Fruit fly (Drosophila melanogaster): Measurements from ENCODE around the gene Flo2.
A peak's percentile ranks its signal among the peaks of the same experiment; 100 is the strongest.

The Flo2 gene

dm6 chrX:14839047-14839446 is at the start of gene Flo2, which contains the start of gene CG32590:
Gene Flo2 (plus strand): TSS chrX:14839376.
Gene CG32590 (minus strand): TSS chrX:14839106.
- TF ChIP-seq toe (GFP tag; optimal IDR thresholded peaks at IDR 0.05) (peak; percentile 78), CG7101 (tag; optimal IDR thresholded peaks at IDR 0.05) (peak; percentile 78), pad (GFP tag; optimal IDR thresholded peaks at IDR 0.05) (peak; percentile 67), CG33017 (tag; optimal IDR thresholded peaks at IDR 0.05) (peak; percentile 42), Clk (GFP tag; optimal IDR thresholded peaks at IDR 0.05) (peak; percentile 48), Crg-1 (GFP tag; optimal IDR thresholded peaks at IDR 0.05) (peak; percentile 52), CG14711 (tag; optimal IDR thresholded peaks at IDR 0.05) (peak; percentile 82), CG5204 (GFP tag; optimal IDR thresholded peaks at IDR 0.05) (no peak), cnc (optimal IDR thresholded peaks at IDR 0.05) (no peak), CG12768 (GFP tag; optimal IDR thresholded peaks at IDR 0.05) (peak; percentile 26), CG1620 (GFP tag; optimal IDR thresholded peaks at IDR 0.05) (peak; percentile 91), cic (GFP tag; optimal IDR thresholded peaks at IDR 0.05) (no peak), bab1 (GFP tag; optimal IDR thresholded peaks at IDR 0.05) (peak; percentile 87), CG7045 (GFP tag; optimal IDR thresholded peaks at IDR 0.05) (no peak), kay (GFP tag; ENCODE audit: borderline replicate concordance) (peak; percentile 71), Mnt (GFP tag; optimal IDR thresholded peaks at IDR 0.05) (peak; percentile 81), CG11617 (GFP tag; optimal IDR thresholded peaks at IDR 0.05) (peak; percentile 44), ovo (GFP tag; optimal IDR thresholded peaks at IDR 0.05) (peak; percentile 72), tj (GFP tag; optimal IDR thresholded peaks at IDR 0.05) (peak; percentile 64), Hr96 (GFP tag; optimal IDR thresholded peaks at IDR 0.05) (no peak)

- TF ChIP-seq pad (GFP tag; optimal IDR thresholded peaks at IDR 0.05) (no peak), CG14711 (tag; optimal IDR thresholded peaks at IDR 0.05) (no peak), toe (GFP tag; optimal IDR thresholded peaks at IDR 0.05) (no peak), tj (GFP tag; optimal IDR thresholded peaks at IDR 0.05) (no peak), cnc (optimal IDR thresholded peaks at IDR 0.05) (no peak), Clk (GFP tag; optimal IDR thresholded peaks at IDR 0.05) (no peak), CG11617 (GFP tag; optimal IDR thresholded peaks at IDR 0.05) (no peak), cic (GFP tag; optimal IDR thresholded peaks at IDR 0.05) (no peak), Crg-1 (GFP tag; optimal IDR thresholded peaks at IDR 0.05) (no peak), CG7101 (tag; optimal IDR thresholded peaks at IDR 0.05) (no peak), Hr96 (GFP tag; optimal IDR thresholded peaks at IDR 0.05) (no peak)
Measured at dm6 chrX:14802611-14803110, 36.5 kb upstream of the Flo2 start.

dm6 chrX:14805646-14806045 is 33.5 kb upstream of the Flo2 start:
- TF ChIP-seq CG7045 (GFP tag; optimal IDR thresholded peaks at IDR 0.05) (peak; percentile 47), toe (GFP tag; optimal IDR thresholded peaks at IDR 0.05) (peak; percentile 15), cic (GFP tag; optimal IDR thresholded peaks at IDR 0.05) (peak; percentile 60), bab1 (GFP tag; optimal IDR thresholded peaks at IDR 0.05) (no peak), CG33017 (tag; optimal IDR thresholded peaks at IDR 0.05) (no peak), pad (GFP tag; optimal IDR thresholded peaks at IDR 0.05) (peak; percentile 48), kay (GFP tag; ENCODE audit: borderline replicate concordance) (no peak), CG7101 (tag; optimal IDR thresholded peaks at IDR 0.05) (peak; percentile 72), ovo (GFP tag; optimal IDR thresholded peaks at IDR 0.05) (peak; percentile 90), Hr96 (GFP tag; optimal IDR thresholded peaks at IDR 0.05) (peak; percentile 0), CG1620 (GFP tag; optimal IDR thresholded peaks at IDR 0.05) (peak; percentile 60), Clk (GFP tag; optimal IDR thresholded peaks at IDR 0.05) (no peak), CG5204 (GFP tag; optimal IDR thresholded peaks at IDR 0.05) (no peak), tj (GFP tag; optimal IDR thresholded peaks at IDR 0.05) (no peak), cnc (optimal IDR thresholded peaks at IDR 0.05) (no peak), Mnt (GFP tag; optimal IDR thresholded peaks at IDR 0.05) (peak; percentile 27), CG14711 (tag; optimal IDR thresholded peaks at IDR 0.05) (peak; percentile 19), Crg-1 (GFP tag; optimal IDR thresholded peaks at IDR 0.05) (peak; percentile 83), CG12768 (GFP tag; optimal IDR thresholded peaks at IDR 0.05) (peak; percentile 18), CG11617 (GFP tag; optimal IDR thresholded peaks at IDR 0.05) (peak; percentile 52)

- TF ChIP-seq Hr96 (GFP tag; optimal IDR thresholded peaks at IDR 0.05) (no peak), cnc (optimal IDR thresholded peaks at IDR 0.05) (no peak), kay (GFP tag; ENCODE audit: borderline replicate concordance) (no peak), CG14711 (tag; optimal IDR thresholded peaks at IDR 0.05) (peak; percentile 50), CG7101 (tag; optimal IDR thresholded peaks at IDR 0.05) (peak; percentile 33), CG1620 (GFP tag; optimal IDR thresholded peaks at IDR 0.05) (no peak), CG5204 (GFP tag; optimal IDR thresholded peaks at IDR 0.05) (no peak), bab1 (GFP tag; optimal IDR thresholded peaks at IDR 0.05) (no peak), Crg-1 (GFP tag; optimal IDR thresholded peaks at IDR 0.05) (no peak), pad (GFP tag; optimal IDR thresholded peaks at IDR 0.05) (no peak), Mnt (GFP tag; optimal IDR thresholded peaks at IDR 0.05) (no peak), toe (GFP tag; optimal IDR thresholded peaks at IDR 0.05) (no peak), tj (GFP tag; optimal IDR thresholded peaks at IDR 0.05) (no peak), CG12768 (GFP tag; optimal IDR thresholded peaks at IDR 0.05) (no peak), CG33017 (tag; optimal IDR thresholded peaks at IDR 0.05) (peak; percentile 38), ovo (GFP tag; optimal IDR thresholded peaks at IDR 0.05) (no peak), CG7045 (GFP tag; optimal IDR thresholded peaks at IDR 0.05) (no peak), Clk (GFP tag; optimal IDR thresholded peaks at IDR 0.05) (no peak), CG11617 (GFP tag; optimal IDR thresholded peaks at IDR 0.05) (no peak), cic (GFP tag; optimal IDR thresholded peaks at IDR 0.05) (no peak)
Measured at dm6 chrX:14810433-14810832, 28.7 kb upstream of the Flo2 start.

dm6 chrX:14812239-14812638 is 26.9 kb upstream of the Flo2 start:
- TF ChIP-seq CG11617 (GFP tag; optimal IDR thresholded peaks at IDR 0.05) (no peak), CG7101 (tag; optimal IDR thresholded peaks at IDR 0.05) (no peak), CG7045 (GFP tag; optimal IDR thresholded peaks at IDR 0.05) (no peak), CG33017 (tag; optimal IDR thresholded peaks at IDR 0.05) (no peak), tj (GFP tag; optimal IDR thresholded peaks at IDR 0.05) (no peak), pad (GFP tag; optimal IDR thresholded peaks at IDR 0.05) (no peak), Clk (GFP tag; optimal IDR thresholded peaks at IDR 0.05) (no peak), cic (GFP tag; optimal IDR thresholded peaks at IDR 0.05) (no peak), CG5204 (GFP tag; optimal IDR thresholded peaks at IDR 0.05) (no peak), CG14711 (tag; optimal IDR thresholded peaks at IDR 0.05) (no peak), ovo (GFP tag; optimal IDR thresholded peaks at IDR 0.05) (no peak)

Measured in whole organism, adult.